Worm (Caenorhabditis elegans): ENCODE measurements around the gene Y39G8B.1.

DNA sequence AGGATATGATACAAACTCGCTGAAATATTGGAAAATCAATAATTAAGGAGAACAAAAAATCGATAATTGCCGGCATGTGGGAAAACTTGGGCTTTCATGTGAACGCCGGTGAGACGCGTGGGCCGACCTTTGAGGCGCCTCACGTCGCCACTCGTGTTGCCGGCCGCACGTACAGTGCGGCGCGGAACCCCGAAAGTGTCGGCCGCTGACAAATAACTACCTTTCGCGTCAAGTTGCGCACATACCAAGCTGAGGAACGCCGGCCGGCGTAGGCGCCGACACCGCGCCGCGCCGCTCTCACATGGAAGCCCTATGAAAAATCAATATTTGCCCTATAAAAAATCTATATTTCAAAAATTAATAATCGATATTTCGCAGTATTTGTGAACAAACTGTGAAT lies 35.3 kb downstream of the Y39G8B.1 start:
- TF ChIP-seq him-1 (tag; optimal IDR thresholded peaks at IDR 0.05), result no peak
- no peak for TF ChIP-seq dao-5 (tag; optimal IDR thresholded peaks at IDR 0.05)
- TF ChIP-seq W03F9.2 (tag; optimal IDR thresholded peaks at IDR 0.05), result no peak
